Worm (Caenorhabditis elegans): Measurements from ENCODE around the gene scb-1.

ce11 chrV:11074448-11074847, 45.1 kb downstream of the scb-1 start, which contains the start of gene act-3:
- no peak for TF ChIP-seq egl-27 (tag; optimal IDR thresholded peaks at IDR 0.05)
- TF ChIP-seq ama-1 (optimal IDR thresholded peaks at IDR 0.05): no peak
- TF ChIP-seq zag-1 (tag; optimal IDR thresholded peaks at IDR 0.05): no peak
- TF ChIP-seq nfya-1 (tag; optimal IDR thresholded peaks at IDR 0.05; ENCODE audit: insufficient read depth): peak; percentile 40
- no peak for TF ChIP-seq mdl-1 (tag; optimal IDR thresholded peaks at IDR 0.05)
- TF ChIP-seq lin-39 (tag; optimal IDR thresholded peaks at IDR 0.05): peak; percentile 27
